Fruit fly (Drosophila melanogaster): Measurements from ENCODE around the gene Ddc.

- TF ChIP-seq OdsH (GFP tag; optimal IDR thresholded peaks at IDR 0.05) (no peak), foxo (GFP tag; optimal IDR thresholded peaks at IDR 0.05) (no peak), psq (GFP tag; optimal IDR thresholded peaks at IDR 0.05) (no peak), CG9705 (GFP tag; optimal IDR thresholded peaks at IDR 0.05) (no peak), rgr (GFP tag; optimal IDR thresholded peaks at IDR 0.05) (no peak), fru (GFP tag; optimal IDR thresholded peaks at IDR 0.05) (no peak), Myc (optimal IDR thresholded peaks at IDR 0.05) (no peak)
These were observed 31.2 kb downstream of the Ddc start for dm6 chr2L:19088895-19089294.

All from whole organism, wandering third instar larva.